Worm (Caenorhabditis elegans) whole organism, young adult: ENCODE results near the gene F38A5.6.

ENCODE experiments used
- B0035.1 ChIP-seq: sonication (generic microtip); optimal IDR thresholded peaks from 2 replicates; lab custom pipeline; 2016; ENCODE audit warnings: missing genetic modification characterization, mild to moderate bottlenecking, missing compliant biosample characterization, missing genotype, missing genetic modification reagents
- C06A6.2 ChIP-seq: fragments of 200-800 bp; sonication (Bioruptor generic); conservative IDR thresholded peaks from 2 replicates; pipeline ENCODE4 v1.3.6; 2022; ENCODE audit warnings: missing genetic modification characterization, missing compliant biosample characterization
- C17E4.6 ChIP-seq: fragments of 200-800 bp; sonication (Bioruptor generic); IDR thresholded peaks from 2 replicates; pipeline ENCODE4 v1.3.6; 2022; ENCODE audit warnings: missing genetic modification reagents, missing genetic modification characterization, missing compliant biosample characterization
- F10E7.11 ChIP-seq: sonication (generic microtip); optimal IDR thresholded peaks from 2 replicates; lab custom pipeline; 2017; ENCODE audit warnings: mild to moderate bottlenecking, missing genetic modification characterization, moderate library complexity, missing compliant biosample characterization
- F22D6.2 ChIP-seq: sonication (generic microtip); optimal IDR thresholded peaks from 2 replicates; lab custom pipeline; 2016; ENCODE audit warnings: mild to moderate bottlenecking, missing genetic modification characterization, missing compliant biosample characterization
- F52B5.7 ChIP-seq: sonication (generic microtip); optimal IDR thresholded peaks from 2 replicates; lab custom pipeline; 2016; ENCODE audit warnings: mild to moderate bottlenecking, missing genetic modification characterization, missing compliant biosample characterization
- F57C9.4 ChIP-seq: sonication (generic microtip); optimal IDR thresholded peaks from 2 replicates; lab custom pipeline; 2017; ENCODE audit warnings: mild to moderate bottlenecking, missing genetic modification characterization, missing compliant biosample characterization
- K12H6.12 ChIP-seq: fragments of 200-800 bp; sonication (Bioruptor generic); optimal IDR thresholded peaks from 2 replicates; lab custom pipeline; 2018; ENCODE audit warnings: mild to moderate bottlenecking, missing genetic modification characterization, missing compliant biosample characterization
- T26A5.8 ChIP-seq: sonication (generic microtip); optimal IDR thresholded peaks from 2 replicates; lab custom pipeline; 2016; ENCODE audit warnings: missing genetic modification characterization, missing compliant biosample characterization
- Y53F4B.3 ChIP-seq: fragments of 200-800 bp; sonication (Bioruptor generic); IDR thresholded peaks from 2 replicates; pipeline ENCODE4 v1.3.6; 2022; ENCODE audit warnings: missing genetic modification reagents, missing genetic modification characterization, missing compliant biosample characterization
- Y67H2A.10 ChIP-seq: fragments of 200-800 bp; sonication (Bioruptor generic); conservative IDR thresholded peaks from 2 replicates; pipeline ENCODE4 v1.3.6; 2022; ENCODE audit warnings: missing genetic modification reagents, missing genetic modification characterization, missing compliant biosample characterization
- akir-1 ChIP-seq: fragments of 200-800 bp; sonication (Bioruptor generic); optimal IDR thresholded peaks from 2 replicates; lab custom pipeline; 2018; ENCODE audit warnings: mild to moderate bottlenecking, missing genetic modification characterization, moderate library complexity, missing compliant biosample characterization
- ama-1 ChIP-seq, 3 experiments: fragments of 150-350 bp in 1 of 3; sonication (generic microtip) in 2 of 3; optimal IDR thresholded peaks; 2 replicates each; lab custom pipeline; 2014 to 2018; ENCODE audit warnings: missing biosample characterization in 2 of 3, missing genetic modification characterization in 2 of 3, missing genetic modification reagents in 2 of 3
- aptf-2 ChIP-seq: fragments of 200-800 bp; sonication (Bioruptor generic); conservative IDR thresholded peaks from 2 replicates; pipeline ENCODE4 v1.3.6; 2022; ENCODE audit warnings: missing genetic modification reagents, missing genetic modification characterization, missing compliant biosample characterization
- atf-7 ChIP-seq: sonication (generic microtip); optimal IDR thresholded peaks from 2 replicates; lab custom pipeline; 2017; ENCODE audit warnings: mild to moderate bottlenecking, missing genetic modification characterization, missing compliant biosample characterization
- attf-5 ChIP-seq: fragments of 200-800 bp; sonication (Bioruptor generic); optimal IDR thresholded peaks from 2 replicates; lab custom pipeline; 2018; ENCODE audit warnings: mild to moderate bottlenecking, missing genetic modification characterization, missing compliant biosample characterization
- attf-6 ChIP-seq: fragments of 200-800 bp; sonication (Bioruptor generic); IDR thresholded peaks from 2 replicates; pipeline ENCODE4 v1.3.6; 2022; ENCODE audit warnings: missing genetic modification reagents, missing genetic modification characterization, missing compliant biosample characterization
- bed-1 ChIP-seq: fragments of 200-800 bp; sonication (Bioruptor generic); IDR thresholded peaks from 2 replicates; pipeline ENCODE4 v1.3.6; 2022; ENCODE audit warnings: missing genetic modification reagents, missing genetic modification characterization, missing compliant biosample characterization
- bed-2 ChIP-seq: fragments of 200-800 bp; sonication (Bioruptor generic); IDR thresholded peaks from 2 replicates; pipeline ENCODE4 v1.3.6; 2022; ENCODE audit warnings: missing genetic modification reagents, missing genetic modification characterization, missing compliant biosample characterization
- ceh-100 ChIP-seq: fragments of 200-800 bp; sonication (Bioruptor generic); IDR thresholded peaks from 2 replicates; pipeline ENCODE4 v1.3.6; 2022; ENCODE audit warnings: missing genetic modification reagents, missing genetic modification characterization, missing compliant biosample characterization
- dpff-1 ChIP-seq: sonication (generic microtip); optimal IDR thresholded peaks from 2 replicates; lab custom pipeline; 2017; ENCODE audit warnings: mild to moderate bottlenecking, missing genetic modification characterization, missing compliant biosample characterization
- efl-1 ChIP-seq: fragments of 150-350 bp; optimal IDR thresholded peaks from 2 replicates; lab custom pipeline; 2014; ENCODE audit warnings: missing biosample characterization, missing genetic modification reagents, missing genetic modification characterization
- egl-44 ChIP-seq: fragments of 200-800 bp; sonication (Bioruptor generic); IDR thresholded peaks from 2 replicates; pipeline ENCODE4 v1.3.6; 2022; ENCODE audit warnings: missing genetic modification reagents, missing genetic modification characterization, missing compliant biosample characterization
- ekl-4 ChIP-seq: fragments of 200-800 bp; sonication (Bioruptor generic); IDR thresholded peaks from 2 replicates; pipeline ENCODE4 v1.3.6; 2022; ENCODE audit warnings: missing genetic modification reagents, missing genetic modification characterization, missing compliant biosample characterization
- ets-4 ChIP-seq: fragments of 200-800 bp; sonication (Bioruptor generic); optimal IDR thresholded peaks from 2 replicates; lab custom pipeline; 2018; ENCODE audit warnings: mild to moderate bottlenecking, missing genetic modification characterization, missing compliant biosample characterization
- fkh-3 ChIP-seq: sonication (generic microtip); optimal IDR thresholded peaks from 2 replicates; lab custom pipeline; 2016; ENCODE audit warnings: mild to moderate bottlenecking, missing genetic modification characterization, missing compliant biosample characterization
- hlh-26 ChIP-seq: fragments of 200-800 bp; sonication (Bioruptor generic); conservative IDR thresholded peaks from 2 replicates; pipeline ENCODE4 v1.3.6; 2022; ENCODE audit warnings: missing genetic modification reagents, missing genetic modification characterization, missing compliant biosample characterization
- hmg-1.2 ChIP-seq: fragments of 200-800 bp; sonication (Bioruptor generic); IDR thresholded peaks from 2 replicates; pipeline ENCODE4 v1.3.6; 2022; ENCODE audit warnings: missing genetic modification reagents, missing genetic modification characterization, missing compliant biosample characterization
- hmg-20 ChIP-seq: fragments of 200-800 bp; sonication (Bioruptor generic); IDR thresholded peaks from 2 replicates; pipeline ENCODE4 v1.3.6; 2022; ENCODE audit warnings: missing genetic modification reagents, missing genetic modification characterization, missing compliant biosample characterization
- hrde-1 ChIP-seq: sonication (generic microtip); optimal IDR thresholded peaks from 2 replicates; lab custom pipeline; 2016; ENCODE audit warnings: missing genetic modification characterization, mild to moderate bottlenecking, missing compliant biosample characterization, moderate library complexity, missing genotype, missing genetic modification reagents, borderline replicate concordance
- lin-26 ChIP-seq: fragments of 200-800 bp; sonication (Bioruptor generic); IDR thresholded peaks from 2 replicates; pipeline ENCODE4 v1.3.6; 2022; ENCODE audit warnings: missing genetic modification reagents, missing genetic modification characterization, missing compliant biosample characterization
- lsl-1 ChIP-seq: fragments of 200-800 bp; sonication (Bioruptor generic); optimal IDR thresholded peaks from 2 replicates; lab custom pipeline; 2018; ENCODE audit warnings: mild to moderate bottlenecking, missing genetic modification characterization, moderate library complexity, missing compliant biosample characterization
- madf-10 ChIP-seq: sonication (generic microtip); optimal IDR thresholded peaks from 2 replicates; lab custom pipeline; 2016; ENCODE audit warnings: mild to moderate bottlenecking, missing genetic modification characterization, missing compliant biosample characterization
- madf-3 ChIP-seq: fragments of 200-800 bp; sonication (Bioruptor generic); IDR thresholded peaks from 2 replicates; pipeline ENCODE4 v1.3.6; 2022; ENCODE audit warnings: missing genetic modification reagents, missing genetic modification characterization, missing compliant biosample characterization
- madf-6 ChIP-seq: fragments of 200-800 bp; sonication (Bioruptor generic); IDR thresholded peaks from 2 replicates; pipeline ENCODE4 v1.3.6; 2022; ENCODE audit warnings: missing genetic modification reagents, missing genetic modification characterization, missing compliant biosample characterization
- mcd-1 ChIP-seq: fragments of 200-800 bp; sonication (Bioruptor generic); IDR thresholded peaks from 2 replicates; pipeline ENCODE4 v1.3.6; 2022; ENCODE audit warnings: missing genetic modification reagents, missing genetic modification characterization, missing compliant biosample characterization
- mxl-1 ChIP-seq: sonication (generic microtip); optimal IDR thresholded peaks from 2 replicates; lab custom pipeline; 2016; ENCODE audit warnings: missing genetic modification characterization, missing compliant biosample characterization
- nhr-179 ChIP-seq: sonication (generic microtip); optimal IDR thresholded peaks from 2 replicates; lab custom pipeline; 2016; ENCODE audit warnings: mild to moderate bottlenecking, missing genetic modification characterization, missing compliant biosample characterization
- rcor-1 ChIP-seq: fragments of 200-800 bp; sonication (Bioruptor generic); IDR thresholded peaks from 2 replicates; pipeline ENCODE4 v1.3.6; 2022; ENCODE audit warnings: missing genetic modification reagents, missing genetic modification characterization, missing compliant biosample characterization
- rpc-1 ChIP-seq, 2 experiments: fragments of 150-350 bp in 1 of 2; sonication (generic microtip) in 1 of 2; optimal IDR thresholded peaks; 2 replicates each; lab custom pipeline; 2014 to 2018; ENCODE audit warnings: missing biosample characterization in 1 of 2, missing genetic modification characterization in 1 of 2, missing genetic modification reagents in 1 of 2, missing genotype in 1 of 2
- sea-2 ChIP-seq: fragments of 200-800 bp; sonication (Bioruptor generic); IDR thresholded peaks from 2 replicates; pipeline ENCODE4 v1.3.6; 2022; ENCODE audit warnings: missing genetic modification characterization, missing compliant biosample characterization
- snpc-1.3 ChIP-seq: sonication (generic microtip); optimal IDR thresholded peaks from 2 replicates; lab custom pipeline; 2017; ENCODE audit warnings: missing genetic modification characterization, mild to moderate bottlenecking, missing compliant biosample characterization, antibody characterized with exemption, moderate library complexity, missing genotype, missing genetic modification reagents; ENCODE audit not compliant: insufficient read depth
- somi-1 ChIP-seq: fragments of 200-800 bp; sonication (Bioruptor generic); optimal IDR thresholded peaks from 2 replicates; lab custom pipeline; 2018; ENCODE audit warnings: mild to moderate bottlenecking, missing genetic modification characterization, missing compliant biosample characterization
- sptf-2 ChIP-seq: fragments of 200-800 bp; sonication (Bioruptor generic); optimal IDR thresholded peaks from 2 replicates; lab custom pipeline; 2018; ENCODE audit warnings: mild to moderate bottlenecking, missing genetic modification characterization, missing compliant biosample characterization
- ztf-18 ChIP-seq: sonication (generic microtip); optimal IDR thresholded peaks from 2 replicates; lab custom pipeline; 2016; ENCODE audit warnings: missing genotype, mild to moderate bottlenecking, missing genetic modification characterization, missing compliant biosample characterization
- ztf-6 ChIP-seq: fragments of 200-800 bp; sonication (Bioruptor generic); IDR thresholded peaks from 2 replicates; pipeline ENCODE4 v1.3.6; 2022; ENCODE audit warnings: missing genetic modification reagents, missing genetic modification characterization, missing compliant biosample characterization

Gene F38A5.6

ce11 chrIV:6556624-6557368 lies 40.4 kb downstream of the F38A5.6 start, which contains the start of gene try-3 (continued):
- TF ChIP-seq fkh-3 (tag; lab: Kevin White, UChicago) (no peak), sea-2 (GFP tag; lab: Robert Waterston, UW) (no peak), F57C9.4 (tag; lab: Kevin White, UChicago) (peak; percentile 42), somi-1 (peak; percentile 15), nhr-179 (no peak), ekl-4 (GFP tag; lab: Robert Waterston, UW) (peak; percentile 71), ztf-18 (tag; lab: Kevin White, UChicago) (peak; percentile 66), ama-1 (optimal IDR thresholded peaks at IDR 0.05; lab: Kevin White, UChicago) (no peak), ama-1 (GFP tag; optimal IDR thresholded peaks at IDR 0.05; lab: Kevin White, UChicago) (peak in 1 of 2 experiments; percentile 61), F10E7.11 (no peak), madf-6 (GFP tag; lab: Robert Waterston, UW) (peak; percentile 73), lin-26 (GFP tag; lab: Robert Waterston, UW) (peak; percentile 85), rpc-1 (optimal IDR thresholded peaks at IDR 0.05; lab: Kevin White, UChicago) (peak; percentile 74), rpc-1 (tag; optimal IDR thresholded peaks at IDR 0.05; lab: Kevin White, UChicago) (peak; percentile 89), T26A5.8 (tag; lab: Kevin White, UChicago) (no peak), ztf-6 (GFP tag; lab: Robert Waterston, UW) (0 out of 2 replicates have a peak, but pooled peaks have one; percentile 66), dpff-1 (peak; percentile 50), F22D6.2 (tag; lab: Kevin White, UChicago) (no peak), bed-1 (GFP tag; lab: Robert Waterston, UW) (no peak), aptf-2 (no peak), efl-1 (GFP tag; lab: Kevin White, UChicago) (no peak), hrde-1 (tag; lab: Kevin White, UChicago) (no peak), hlh-26 (GFP tag; lab: Robert Waterston, UW) (no peak), lsl-1 (GFP tag; lab: Kevin White, UChicago) (peak; percentile 32), hmg-20 (peak; percentile 71), Y53F4B.3 (GFP tag; lab: Robert Waterston, UW) (no peak), madf-3 (GFP tag; lab: Robert Waterston, UW) (peak; percentile 78; the same call in 1 of the 2 replicates), mxl-1 (tag; lab: Kevin White, UChicago) (peak; percentile 54), ceh-100 (GFP tag; lab: Robert Waterston, UW) (peak; percentile 72), madf-10 (peak; percentile 51), mcd-1 (GFP tag; lab: Robert Waterston, UW) (peak; percentile 82), C06A6.2 (GFP tag; lab: Robert Waterston, UW) (peak; percentile 55; the same call in 1 of the 2 replicates), attf-5 (peak; percentile 54), bed-2 (GFP tag; lab: Robert Waterston, UW) (0 out of 2 replicates have a peak, but pooled peaks have one; percentile 55), sptf-2 (peak; percentile 61), ets-4 (peak; percentile 13), hmg-1.2 (GFP tag; lab: Robert Waterston, UW) (peak; percentile 70), snpc-1.3 (tag; lab: Kevin White, UChicago) (peak; percentile 75), rcor-1 (peak; percentile 68), atf-7 (tag; lab: Kevin White, UChicago) (peak; percentile 55), akir-1 (GFP tag; lab: Kevin White, UChicago) (no peak), F52B5.7 (tag; lab: Kevin White, UChicago) (peak; percentile 75), C17E4.6 (GFP tag; lab: Robert Waterston, UW) (0 out of 2 replicates have a peak, but pooled peaks have one; percentile 18), K12H6.12 (tag; lab: Kevin White, UChicago) (peak; percentile 82), B0035.1 (tag; lab: Kevin White, UChicago) (peak; percentile 36), egl-44 (GFP tag; lab: Robert Waterston, UW) (peak; percentile 31; the same call in 1 of the 2 replicates), Y67H2A.10 (GFP tag; lab: Robert Waterston, UW) (no peak), attf-6 (GFP tag; lab: Robert Waterston, UW) (peak; percentile 82; the same call in 1 of the 2 replicates)
